Worm (Caenorhabditis elegans) whole organism, L4 larva: Measurements from ENCODE around the gene C18E9.8.

Source experiments
- F10B5.3 ChIP-seq: sonication (generic microtip); optimal IDR thresholded peaks from 2 replicates; lab custom pipeline; 2016; ENCODE audit warnings: mild to moderate bottlenecking, missing genetic modification characterization, missing compliant biosample characterization
- F49E8.2 ChIP-seq: sonication (generic microtip); optimal IDR thresholded peaks from 2 replicates; lab custom pipeline; 2016; ENCODE audit warnings: missing compliant biosample characterization, mild to moderate bottlenecking, missing genetic modification characterization, borderline replicate concordance
- R02D3.7 ChIP-seq: fragments of 150-350 bp; sonication (generic microtip); optimal IDR thresholded peaks from 3 replicates; lab custom pipeline; 2014; ENCODE audit warnings: missing biosample characterization, missing genetic modification characterization
- Y105C5A.15 ChIP-seq: fragments of 200-800 bp; sonication (Bioruptor generic); IDR thresholded peaks from 2 replicates; pipeline ENCODE4 v1.3.6; 2022; ENCODE audit warnings: missing genetic modification characterization, missing compliant biosample characterization
- Y75B8A.6 ChIP-seq: fragments of 200-800 bp; sonication (Bioruptor generic); IDR thresholded peaks from 2 replicates; pipeline ENCODE4 v1.3.6; 2022; ENCODE audit warnings: missing genetic modification reagents, missing genetic modification characterization, missing compliant biosample characterization
- ZK546.5 ChIP-seq, 2 experiments: sonication (generic microtip); optimal IDR thresholded peaks; 2 replicates each; lab custom pipeline; 2017; ENCODE audit warnings: missing biosample characterization in 2 of 2, missing genetic modification characterization in 2 of 2
- ama-1 ChIP-seq: fragments of 150-350 bp; optimal IDR thresholded peaks from 2 replicates; lab custom pipeline; 2014; ENCODE audit warnings: inconsistent platforms, mixed read lengths
- ceh-62 ChIP-seq: sonication (generic microtip); optimal IDR thresholded peaks from 2 replicates; lab custom pipeline; 2017; ENCODE audit warnings: missing biosample characterization, missing genetic modification characterization
- ceh-82 ChIP-seq: sonication (generic microtip); optimal IDR thresholded peaks from 2 replicates; lab custom pipeline; 2017; ENCODE audit warnings: missing biosample characterization, missing genetic modification characterization
- ces-1 ChIP-seq: fragments of 150-350 bp; sonication (generic microtip); optimal IDR thresholded peaks from 4 replicates; lab custom pipeline; 2014; ENCODE audit warnings: missing biosample characterization, missing genetic modification reagents, missing genetic modification characterization
- daf-12 ChIP-seq: fragments of 150-350 bp; optimal IDR thresholded peaks from 2 replicates; lab custom pipeline; 2014; ENCODE audit warnings: missing biosample characterization, missing genetic modification reagents, missing genetic modification characterization
- daf-16 ChIP-seq, 3 experiments: sonication (generic microtip); optimal IDR thresholded peaks; 2 replicates each; lab custom pipeline; 2016 to 2017; ENCODE audit warnings: missing genetic modification characterization in 3 of 3, missing genetic modification reagents in 3 of 3, mild to moderate bottlenecking in 2 of 3, missing compliant biosample characterization in 2 of 3, missing biosample characterization in 1 of 3, moderate library complexity in 1 of 3
- duxl-1 ChIP-seq: sonication (generic microtip); optimal IDR thresholded peaks from 2 replicates; lab custom pipeline; 2016; ENCODE audit warnings: mild to moderate bottlenecking, missing genetic modification characterization, moderate library complexity, missing compliant biosample characterization; ENCODE audit not compliant: poor library complexity
- egl-43 ChIP-seq: fragments of 200-800 bp; sonication (Bioruptor generic); IDR thresholded peaks from 2 replicates; pipeline ENCODE4 v1.3.6; 2022; ENCODE audit warnings: missing genetic modification reagents, missing genetic modification characterization, missing compliant biosample characterization
- gei-8 ChIP-seq: fragments of 200-800 bp; sonication (Bioruptor generic); optimal IDR thresholded peaks from 2 replicates; lab custom pipeline; 2018; ENCODE audit warnings: mild to moderate bottlenecking, missing genetic modification characterization, missing compliant biosample characterization
- hlh-11 ChIP-seq: fragments of 200-800 bp; sonication (Bioruptor generic); optimal IDR thresholded peaks from 2 replicates; lab custom pipeline; 2018; ENCODE audit warnings: mild to moderate bottlenecking, missing genetic modification characterization, missing compliant biosample characterization
- jun-1 ChIP-seq: fragments of 150-350 bp; optimal IDR thresholded peaks from 2 replicates; lab custom pipeline; 2014; ENCODE audit warnings: missing biosample characterization, missing genetic modification reagents, missing genetic modification characterization
- lin-38 ChIP-seq: fragments of 200-800 bp; sonication (Bioruptor generic); IDR thresholded peaks from 2 replicates; pipeline ENCODE4 v1.3.6; 2022; ENCODE audit warnings: missing genetic modification reagents, missing genetic modification characterization, missing compliant biosample characterization
- lir-3 ChIP-seq: sonication (generic microtip); optimal IDR thresholded peaks from 2 replicates; lab custom pipeline; 2016; ENCODE audit warnings: mild to moderate bottlenecking, missing genetic modification characterization, missing compliant biosample characterization
- mdl-1 ChIP-seq, 2 experiments: fragments of 150-350 bp in 1 of 2; sonication (generic microtip) in 1 of 2; optimal IDR thresholded peaks; 2 replicates each; lab custom pipeline; 2014 to 2017; ENCODE audit warnings: missing biosample characterization in 2 of 2, missing genetic modification characterization in 2 of 2
- mes-2 ChIP-seq: sonication (generic microtip); optimal IDR thresholded peaks from 2 replicates; lab custom pipeline; 2016; ENCODE audit warnings: missing genotype, mild to moderate bottlenecking, missing genetic modification characterization, missing compliant biosample characterization; ENCODE audit not compliant: poor library complexity, severe bottlenecking
- mxl-2 ChIP-seq: fragments of 200-800 bp; sonication (Bioruptor generic); conservative IDR thresholded peaks from 2 replicates; pipeline ENCODE4 v1.3.6; 2022; ENCODE audit warnings: missing genetic modification reagents, missing genetic modification characterization, missing compliant biosample characterization
- mxl-3 ChIP-seq: fragments of 200-800 bp; sonication (Bioruptor generic); optimal IDR thresholded peaks from 2 replicates; lab custom pipeline; 2018; ENCODE audit warnings: mild to moderate bottlenecking, missing genetic modification characterization, missing compliant biosample characterization
- nhr-11 ChIP-seq: fragments of 150-350 bp; optimal IDR thresholded peaks from 2 replicates; lab custom pipeline; 2014; ENCODE audit warnings: missing biosample characterization, missing genetic modification characterization
- nhr-42 ChIP-seq: fragments of 200-800 bp; sonication (Bioruptor generic); IDR thresholded peaks from 2 replicates; pipeline ENCODE4 v1.3.6; 2022; ENCODE audit warnings: missing genetic modification characterization, missing compliant biosample characterization
- nhr-48 ChIP-seq: sonication (generic microtip); optimal IDR thresholded peaks from 2 replicates; lab custom pipeline; 2016; ENCODE audit warnings: mild to moderate bottlenecking, missing genetic modification characterization, missing compliant biosample characterization
- nhr-77 ChIP-seq: fragments of 150-350 bp; optimal IDR thresholded peaks from 2 replicates; lab custom pipeline; 2014; ENCODE audit warnings: missing biosample characterization, missing genetic modification characterization
- pha-4 ChIP-seq, 2 experiments: fragments of 150-350 bp in 1 of 2; fragments of 200-800 bp in 1 of 2; sonication (Bioruptor generic) in 1 of 2; IDR thresholded peaks in 1 of 2; optimal IDR thresholded peaks in 1 of 2; 2 replicates each; pipeline versions ENCODE4 v1.3.6 to Lab custom; 2014 to 2022; ENCODE audit warnings: missing genetic modification characterization in 2 of 2, missing genetic modification reagents in 2 of 2, missing biosample characterization in 1 of 2, missing compliant biosample characterization in 1 of 2
- php-3 ChIP-seq: fragments of 200-800 bp; sonication (Bioruptor generic); IDR thresholded peaks from 2 replicates; pipeline ENCODE4 v1.3.6; 2022; ENCODE audit warnings: missing genetic modification reagents, missing genetic modification characterization, missing compliant biosample characterization
- pqm-1 ChIP-seq: sonication (generic microtip); optimal IDR thresholded peaks from 2 replicates; lab custom pipeline; 2017; ENCODE audit warnings: missing biosample characterization, missing genetic modification characterization
- sdz-12 ChIP-seq: fragments of 200-800 bp; sonication (Bioruptor generic); optimal IDR thresholded peaks from 2 replicates; lab custom pipeline; 2018; ENCODE audit warnings: mild to moderate bottlenecking, missing genetic modification characterization, missing compliant biosample characterization
- set-16 ChIP-seq: fragments of 200-800 bp; sonication (Bioruptor generic); IDR thresholded peaks from 2 replicates; pipeline ENCODE4 v1.3.6; 2022; ENCODE audit warnings: missing genetic modification reagents, missing genetic modification characterization, missing compliant biosample characterization
- skn-1 ChIP-seq: fragments of 150-350 bp; optimal IDR thresholded peaks from 2 replicates; lab custom pipeline; 2014; ENCODE audit warnings: missing biosample characterization, missing genetic modification characterization
- spr-1 ChIP-seq: sonication (generic microtip); optimal IDR thresholded peaks from 2 replicates; lab custom pipeline; 2016; ENCODE audit warnings: mild to moderate bottlenecking, missing genetic modification characterization, missing compliant biosample characterization
- unc-130 ChIP-seq: sonication (generic microtip); optimal IDR thresholded peaks from 2 replicates; lab custom pipeline; 2016; ENCODE audit warnings: missing genetic modification reagents, missing genetic modification characterization, missing compliant biosample characterization
- unc-62 ChIP-seq, 3 experiments: fragments of 150-350 bp in 1 of 3; sonication (generic microtip); optimal IDR thresholded peaks in 2 of 3; peaks in 1 of 3; 1 replicate in 1 of 3; 2 replicates in 2 of 3; lab custom pipeline; 2014 to 2017; ENCODE audit warnings: missing biosample characterization in 3 of 3, missing genetic modification characterization in 3 of 3, missing genetic modification reagents in 3 of 3, missing genotype in 1 of 3
- vab-7 ChIP-seq: fragments of 200-800 bp; sonication (Bioruptor generic); IDR thresholded peaks from 2 replicates; pipeline ENCODE4 v1.3.6; 2022; ENCODE audit warnings: missing genetic modification reagents, missing genetic modification characterization, missing compliant biosample characterization

C18E9.8 gene

ce11 chrII:8969251-8970183 lies 18.3 kb downstream of the C18E9.8 start, which contains the start of the genes szy-20 and C18E9.5 (continued):
- no peak for TF ChIP-seq ces-1 (GFP tag; lab: Kevin White, UChicago)
- TF ChIP-seq sdz-12 (GFP tag; lab: Kevin White, UChicago), result no peak
- TF ChIP-seq lin-38, result peak; percentile 75
- TF ChIP-seq pha-4 (GFP tag; IDR thresholded peaks at IDR 0.05; lab: Robert Waterston, UW), result peak; percentile 61
- no peak for TF ChIP-seq pha-4 (tag; optimal IDR thresholded peaks at IDR 0.05; lab: Kevin White, UChicago)
- peak; percentile 75 for TF ChIP-seq mes-2 (tag; lab: Kevin White, UChicago)
- TF ChIP-seq pqm-1 (tag; lab: Kevin White, UChicago), result peak; percentile 89
- TF ChIP-seq F49E8.2 (tag; lab: Kevin White, UChicago), result peak; percentile 32
- TF ChIP-seq jun-1 (tag; lab: Kevin White, UChicago), result no peak
- peak in 1 of 2 experiments; percentile 58 for TF ChIP-seq daf-16 (GFP tag; optimal IDR thresholded peaks at IDR 0.05; lab: Kevin White, UChicago)
- peak; percentile 11 for TF ChIP-seq daf-16 (tag; optimal IDR thresholded peaks at IDR 0.05; lab: Kevin White, UChicago)
- TF ChIP-seq daf-12 (tag; lab: Kevin White, UChicago), result no peak
- TF ChIP-seq vab-7 (GFP tag; lab: Robert Waterston, UW), result 0 out of 2 replicates have a peak, but pooled peaks have one; percentile 13
- no peak for TF ChIP-seq lir-3
- no peak for TF ChIP-seq ama-1 (lab: Kevin White, UChicago)
- TF ChIP-seq mxl-3 (GFP tag; lab: Kevin White, UChicago), result no peak
- TF ChIP-seq R02D3.7 (tag; lab: Kevin White, UChicago), result no peak
- peak; percentile 41 for TF ChIP-seq nhr-11
- TF ChIP-seq ZK546.5 (tag; optimal IDR thresholded peaks at IDR 0.05; lab: Kevin White, UChicago), result no peak
- peak; percentile 52; the same call in 1 of the 2 replicates for TF ChIP-seq nhr-42 (GFP tag; lab: Robert Waterston, UW)
- TF ChIP-seq Y105C5A.15 (GFP tag; lab: Robert Waterston, UW), result no peak
- TF ChIP-seq unc-130, result peak; percentile 55
- no peak for TF ChIP-seq gei-8 (GFP tag; lab: Kevin White, UChicago)
- TF ChIP-seq F10B5.3, result no peak
- no peak for TF ChIP-seq ceh-82
- TF ChIP-seq hlh-11 (tag; lab: Kevin White, UChicago), result peak; percentile 48
- TF ChIP-seq spr-1 (tag; lab: Kevin White, UChicago), result no peak
- peak in 1 of 2 experiments; percentile 68 for TF ChIP-seq unc-62 (GFP tag; optimal IDR thresholded peaks at IDR 0.05 in 1 of 2; lab: Kevin White, UChicago)
- TF ChIP-seq unc-62 (tag; optimal IDR thresholded peaks at IDR 0.05; lab: Kevin White, UChicago), result no peak
- TF ChIP-seq nhr-48 (tag; lab: Kevin White, UChicago), result peak; percentile 14
- TF ChIP-seq ceh-62 (tag; lab: Kevin White, UChicago), result no peak
- TF ChIP-seq skn-1 (tag; lab: Kevin White, UChicago), result no peak
- peak in 1 of 2 experiments; percentile 57 for TF ChIP-seq mdl-1 (tag; optimal IDR thresholded peaks at IDR 0.05; lab: Kevin White, UChicago)
- peak; percentile 43 for TF ChIP-seq nhr-77 (tag; lab: Kevin White, UChicago)
- TF ChIP-seq php-3 (GFP tag; lab: Robert Waterston, UW), result no peak
- TF ChIP-seq duxl-1 (tag; lab: Kevin White, UChicago), result no peak
- TF ChIP-seq Y75B8A.6 (GFP tag; lab: Robert Waterston, UW), result no peak
- peak; percentile 68 for TF ChIP-seq egl-43
- peak; percentile 40; the same call in 1 of the 2 replicates for TF ChIP-seq set-16
- no peak for TF ChIP-seq mxl-2 (GFP tag; lab: Robert Waterston, UW)
- TF ChIP-seq, all 104 proteins: peak for 38
